Worm (Caenorhabditis elegans): ENCODE measurements around the gene fbxa-78.

DNA sequence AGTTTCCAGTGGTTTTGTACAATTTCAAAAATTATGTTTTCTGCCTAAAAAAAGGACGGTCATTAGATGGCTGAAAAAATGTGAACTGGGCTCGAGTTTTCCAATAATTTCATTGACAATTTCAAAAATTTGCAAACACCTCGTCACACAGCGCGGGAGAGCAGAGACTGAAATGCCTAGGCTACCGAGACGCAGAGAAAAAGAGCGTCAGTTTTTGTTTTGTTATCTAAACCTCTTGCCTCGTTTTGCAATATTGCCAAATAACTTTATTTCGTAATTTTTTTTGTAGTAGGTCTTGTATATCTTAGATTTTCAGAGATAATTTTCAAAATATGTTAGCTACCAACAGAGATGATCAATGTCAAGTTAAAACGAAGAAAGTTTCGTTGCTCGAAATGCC, 15.1 kb downstream of the fbxa-78 start, which contains the start of gene fbxa-63:
- no peak for TF ChIP-seq W03F9.2 (tag; optimal IDR thresholded peaks at IDR 0.05)
- TF ChIP-seq him-1 (tag; optimal IDR thresholded peaks at IDR 0.05) = no peak

All from whole organism, L4/young adult.